Worm (Caenorhabditis elegans) whole organism, L4/young adult: ENCODE measurements around the gene mth-1.

Source experiments
- W03F9.2 ChIP-seq: fragments of 150-350 bp; optimal IDR thresholded peaks from 2 replicates; lab custom pipeline; 2014; ENCODE audit warnings: missing biosample characterization, missing genetic modification characterization
- dao-5 ChIP-seq: sonication (generic microtip); optimal IDR thresholded peaks from 2 replicates; lab custom pipeline; 2016; ENCODE audit warnings: missing genotype, missing genetic modification characterization, moderate library complexity, missing compliant biosample characterization
- him-1 ChIP-seq: sonication (generic microtip); optimal IDR thresholded peaks from 2 replicates; lab custom pipeline; 2016; ENCODE audit warnings: missing genotype, missing genetic modification reagents, missing genetic modification characterization, missing compliant biosample characterization

DNA sequence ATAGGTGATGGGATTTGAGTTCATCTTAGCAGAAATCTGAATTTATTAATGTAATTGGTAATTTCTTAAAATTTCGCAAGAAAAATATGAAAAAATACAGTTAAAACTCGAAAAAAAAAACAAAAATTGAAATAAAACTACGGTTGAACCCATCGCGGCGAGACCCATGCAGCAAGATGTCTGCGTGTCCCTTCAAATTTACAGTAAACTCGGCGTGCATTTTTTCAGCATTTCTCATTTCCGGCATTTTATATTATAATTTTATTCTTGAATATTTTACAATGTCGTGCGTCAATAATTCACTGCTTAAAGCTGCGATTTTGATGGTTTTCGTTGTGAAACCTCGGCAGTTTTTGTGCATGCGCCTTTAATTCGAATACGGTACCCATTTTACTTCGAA is 32.4 kb upstream of the mth-1 start, which contains the start of gene fbxc-43:
- no peak for TF ChIP-seq dao-5 (tag; lab: Kevin White, UChicago)
- TF ChIP-seq W03F9.2 (tag; lab: Kevin White, UChicago) = no peak
- no peak for TF ChIP-seq him-1
